Fruit fly (Drosophila melanogaster): ENCODE results near the gene LManIII.

DNA sequence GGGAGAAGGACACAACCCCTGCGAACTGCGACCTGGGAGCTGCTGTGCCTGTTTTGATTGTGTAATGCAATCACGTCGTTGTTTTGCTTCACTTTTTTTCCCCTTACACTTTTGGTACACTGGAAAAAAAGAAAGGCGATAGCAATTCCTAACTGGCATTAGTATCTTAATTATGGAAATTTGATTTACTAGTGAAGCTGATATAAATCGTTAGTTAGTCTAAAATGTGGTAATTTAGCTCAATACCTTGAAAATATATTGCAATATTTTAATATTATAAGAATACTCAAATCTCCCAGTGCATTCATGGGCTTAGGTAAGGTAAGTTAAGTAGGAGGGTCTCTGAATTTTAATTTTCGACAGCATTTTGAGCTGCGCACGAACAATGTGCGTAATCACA, 19.1 kb upstream of the LManIII start:
- TF ChIP-seq CG14667 (GFP tag; IDR thresholded peaks at IDR 0.05), result no peak
- TF ChIP-seq CG12942 (GFP tag; optimal IDR thresholded peaks at IDR 0.05), result no peak
- TF ChIP-seq Taf1 (GFP tag; IDR thresholded peaks at IDR 0.05), result no peak
- TF ChIP-seq Lhr (GFP tag; optimal IDR thresholded peaks at IDR 0.05), result no peak
- no peak for TF ChIP-seq tap (tag; optimal IDR thresholded peaks at IDR 0.05)
- no peak for TF ChIP-seq CG3281 (GFP tag; optimal IDR thresholded peaks at IDR 0.05)
- no peak for TF ChIP-seq CG8765 (GFP tag; IDR thresholded peaks at IDR 0.05)

Data from whole organism, embryonic.